Worm (Caenorhabditis elegans): ENCODE data around the gene somi-1.

The somi-1 gene

ce11 chrV:13421697-13422096 lies 30.5 kb upstream of the somi-1 start:
- peak; percentile 17 for TF ChIP-seq sma-9 (GFP tag; optimal IDR thresholded peaks at IDR 0.05)
- TF ChIP-seq sma-9 (tag; optimal IDR thresholded peaks at IDR 0.05) = no peak
- TF ChIP-seq crh-2 (tag; optimal IDR thresholded peaks at IDR 0.05) = peak; percentile 17
- TF ChIP-seq unc-62 (GFP tag; optimal IDR thresholded peaks at IDR 0.05) = no peak
- TF ChIP-seq skn-1 (tag; optimal IDR thresholded peaks at IDR 0.05) = no peak
- TF ChIP-seq Y55F3AM.14 (GFP tag; optimal IDR thresholded peaks at IDR 0.05) = no peak
- TF ChIP-seq unc-39 (tag; optimal IDR thresholded peaks at IDR 0.05) = no peak
- TF ChIP-seq fos-1 (tag; optimal IDR thresholded peaks at IDR 0.05) = peak; percentile 95

ce11 chrV:13420640-13421039 lies 29.4 kb upstream of the somi-1 start, which contains the start of gene srv-8:
srv-8 (minus strand) TSS chrV:13420740.
- TF ChIP-seq C34F6.9 (tag; optimal IDR thresholded peaks at IDR 0.05) (no peak), nhr-77 (tag; optimal IDR thresholded peaks at IDR 0.05) (no peak), alr-1 (tag; optimal IDR thresholded peaks at IDR 0.05) (no peak), ceh-82 (tag; optimal IDR thresholded peaks at IDR 0.05) (no peak), ama-1 (optimal IDR thresholded peaks at IDR 0.05) (no peak), lin-39 (tag; optimal IDR thresholded peaks at IDR 0.05) (no peak), peb-1 (tag; optimal IDR thresholded peaks at IDR 0.05) (no peak), nhr-21 (tag; optimal IDR thresholded peaks at IDR 0.05) (no peak), ztf-1 (GFP tag; conservative IDR thresholded peaks at IDR 0.05) (no peak)

- TF ChIP-seq snpc-4 (tag; optimal IDR thresholded peaks at IDR 0.05) (no peak), fos-1 (tag; optimal IDR thresholded peaks at IDR 0.05) (no peak), nhr-6 (tag; optimal IDR thresholded peaks at IDR 0.05) (no peak), nhr-11 (tag; optimal IDR thresholded peaks at IDR 0.05) (no peak)
Observed at ce11 chrV:13417513-13417912, 26.3 kb upstream of the somi-1 start, which contains the start of gene F53F1.6. F53F1.6 (minus strand) TSS chrV:13417613.

ce11 chrV:13416076-13416475 lies 24.9 kb upstream of the somi-1 start:
- TF ChIP-seq lin-13 (GFP tag; optimal IDR thresholded peaks at IDR 0.05) (no peak), nhr-21 (tag; optimal IDR thresholded peaks at IDR 0.05) (no peak), nhr-25 (tag; optimal IDR thresholded peaks at IDR 0.05) (peak; percentile 9)

ce11 chrV:13415462-13415861 lies 24.3 kb upstream of the somi-1 start:
- TF ChIP-seq fos-1 (tag; optimal IDR thresholded peaks at IDR 0.05) = no peak
- TF ChIP-seq ztf-4 (tag; optimal IDR thresholded peaks at IDR 0.05) = no peak
- TF ChIP-seq gmeb-1 (tag; optimal IDR thresholded peaks at IDR 0.05) = no peak
- no peak for TF ChIP-seq snpc-4 (tag; optimal IDR thresholded peaks at IDR 0.05)
- TF ChIP-seq sma-3 (GFP tag; optimal IDR thresholded peaks at IDR 0.05) = no peak

ce11 chrV:13414585-13414984 lies 23.4 kb upstream of the somi-1 start, which contains the start of gene cut-2:
cut-2 (plus strand) TSS chrV:13414949.
- TF ChIP-seq unc-55 (GFP tag; optimal IDR thresholded peaks at IDR 0.05) = no peak
- no peak for TF ChIP-seq ztf-1 (GFP tag; conservative IDR thresholded peaks at IDR 0.05)
- TF ChIP-seq peb-1 (tag; optimal IDR thresholded peaks at IDR 0.05) = peak; percentile 24
- no peak for TF ChIP-seq unc-39 (tag; optimal IDR thresholded peaks at IDR 0.05)
- no peak for TF ChIP-seq lin-11 (tag; optimal IDR thresholded peaks at IDR 0.05)
- TF ChIP-seq aly-2 (tag; optimal IDR thresholded peaks at IDR 0.05) = no peak
- TF ChIP-seq ama-1 (optimal IDR thresholded peaks at IDR 0.05) = no peak

ce11 chrV:13413301-13413700 lies 22.1 kb upstream of the somi-1 start:
- TF ChIP-seq blmp-1 (tag; optimal IDR thresholded peaks at IDR 0.05; ENCODE audit: insufficient read depth) (peak; percentile 3), snpc-4 (tag; optimal IDR thresholded peaks at IDR 0.05) (no peak), nhr-21 (tag; optimal IDR thresholded peaks at IDR 0.05) (peak; percentile 47), peb-1 (tag; optimal IDR thresholded peaks at IDR 0.05) (peak; percentile 38), nhr-129 (tag; optimal IDR thresholded peaks at IDR 0.05) (no peak), sma-9 (GFP tag; optimal IDR thresholded peaks at IDR 0.05) (no peak), sma-9 (tag; optimal IDR thresholded peaks at IDR 0.05) (no peak), ama-1 (optimal IDR thresholded peaks at IDR 0.05) (no peak), mbf-1 (tag; optimal IDR thresholded peaks at IDR 0.05) (no peak), nhr-77 (tag; optimal IDR thresholded peaks at IDR 0.05) (no peak), ZK546.5 (tag; optimal IDR thresholded peaks at IDR 0.05) (no peak), unc-39 (tag; optimal IDR thresholded peaks at IDR 0.05) (no peak), ztf-1 (GFP tag; conservative IDR thresholded peaks at IDR 0.05) (no peak), sem-4 (tag; optimal IDR thresholded peaks at IDR 0.05) (no peak), ceh-82 (tag; optimal IDR thresholded peaks at IDR 0.05) (no peak), nhr-237 (tag; optimal IDR thresholded peaks at IDR 0.05) (no peak), nhr-10 (tag; optimal IDR thresholded peaks at IDR 0.05) (no peak)

Data from whole organism, L2 larva.